Worm (Caenorhabditis elegans) whole organism, young adult: Measurements from ENCODE around the gene B0547.2.

Source experiments
- B0336.3 ChIP-seq: fragments of 200-800 bp; sonication (Bioruptor generic); IDR thresholded peaks from 2 replicates; pipeline ENCODE4 v1.3.6; 2022; ENCODE audit warnings: missing genetic modification characterization, missing compliant biosample characterization
- D2030.7 ChIP-seq: fragments of 200-800 bp; sonication (Bioruptor generic); IDR thresholded peaks from 2 replicates; pipeline ENCODE4 v1.3.6; 2022; ENCODE audit warnings: missing genetic modification reagents, missing genetic modification characterization, missing compliant biosample characterization
- F22D6.2 ChIP-seq: sonication (generic microtip); optimal IDR thresholded peaks from 2 replicates; lab custom pipeline; 2016; ENCODE audit warnings: mild to moderate bottlenecking, missing genetic modification characterization, missing compliant biosample characterization
- F49E8.2 ChIP-seq: sonication (generic microtip); optimal IDR thresholded peaks from 3 replicates; lab custom pipeline; 2017; ENCODE audit warnings: missing genetic modification characterization, mild to moderate bottlenecking, missing compliant biosample characterization, antibody characterized with exemption, moderate library complexity; ENCODE audit not compliant: insufficient read depth
- F55B11.4 ChIP-seq: sonication (generic microtip); optimal IDR thresholded peaks from 2 replicates; lab custom pipeline; 2016; ENCODE audit warnings: missing compliant biosample characterization, missing genetic modification characterization, borderline replicate concordance; ENCODE audit not compliant: insufficient read depth
- F57A8.1 ChIP-seq: fragments of 200-800 bp; sonication (Bioruptor generic); optimal IDR thresholded peaks from 2 replicates; lab custom pipeline; 2018; ENCODE audit warnings: mild to moderate bottlenecking, missing genetic modification characterization, moderate library complexity, missing compliant biosample characterization
- F57C9.4 ChIP-seq: sonication (generic microtip); optimal IDR thresholded peaks from 2 replicates; lab custom pipeline; 2017; ENCODE audit warnings: mild to moderate bottlenecking, missing genetic modification characterization, missing compliant biosample characterization
- K11D2.4 ChIP-seq: fragments of 200-800 bp; sonication (Bioruptor generic); IDR thresholded peaks from 2 replicates; pipeline ENCODE4 v1.3.6; 2022; ENCODE audit warnings: missing genetic modification reagents, missing genetic modification characterization, missing compliant biosample characterization
- Y67H2A.10 ChIP-seq: fragments of 200-800 bp; sonication (Bioruptor generic); conservative IDR thresholded peaks from 2 replicates; pipeline ENCODE4 v1.3.6; 2022; ENCODE audit warnings: missing genetic modification reagents, missing genetic modification characterization, missing compliant biosample characterization
- Y79H2A.3 ChIP-seq: fragments of 200-800 bp; sonication (Bioruptor generic); conservative IDR thresholded peaks from 2 replicates; pipeline ENCODE4 v1.3.6; 2022; ENCODE audit warnings: missing genetic modification reagents, missing genetic modification characterization, missing compliant biosample characterization
- atf-7 ChIP-seq: sonication (generic microtip); optimal IDR thresholded peaks from 2 replicates; lab custom pipeline; 2017; ENCODE audit warnings: mild to moderate bottlenecking, missing genetic modification characterization, missing compliant biosample characterization
- attf-6 ChIP-seq: fragments of 200-800 bp; sonication (Bioruptor generic); IDR thresholded peaks from 2 replicates; pipeline ENCODE4 v1.3.6; 2022; ENCODE audit warnings: missing genetic modification reagents, missing genetic modification characterization, missing compliant biosample characterization
- ceh-27 ChIP-seq: fragments of 200-800 bp; sonication (Bioruptor generic); optimal IDR thresholded peaks from 2 replicates; lab custom pipeline; 2018; ENCODE audit warnings: mild to moderate bottlenecking, missing genetic modification characterization, moderate library complexity, missing compliant biosample characterization
- ceh-79 ChIP-seq: sonication (generic microtip); optimal IDR thresholded peaks from 2 replicates; lab custom pipeline; 2017; ENCODE audit warnings: mild to moderate bottlenecking, missing genetic modification characterization, missing compliant biosample characterization
- ceh-91 ChIP-seq: fragments of 200-800 bp; sonication (Bioruptor generic); IDR thresholded peaks from 2 replicates; pipeline ENCODE4 v1.3.6; 2022; ENCODE audit warnings: missing genetic modification reagents, missing genetic modification characterization, missing compliant biosample characterization
- egl-18 ChIP-seq: fragments of 200-800 bp; sonication (Bioruptor generic); IDR thresholded peaks from 2 replicates; pipeline ENCODE4 v1.3.6; 2022; ENCODE audit warnings: missing genetic modification reagents, missing genetic modification characterization, missing compliant biosample characterization
- ekl-4 ChIP-seq: fragments of 200-800 bp; sonication (Bioruptor generic); IDR thresholded peaks from 2 replicates; pipeline ENCODE4 v1.3.6; 2022; ENCODE audit warnings: missing genetic modification reagents, missing genetic modification characterization, missing compliant biosample characterization
- gei-17 ChIP-seq: fragments of 200-800 bp; sonication (Bioruptor generic); optimal IDR thresholded peaks from 2 replicates; lab custom pipeline; 2018; ENCODE audit warnings: mild to moderate bottlenecking, missing genetic modification characterization, missing compliant biosample characterization
- him-1 ChIP-seq: sonication (generic microtip); optimal IDR thresholded peaks from 2 replicates; lab custom pipeline; 2016; ENCODE audit warnings: missing genotype, missing genetic modification reagents, missing genetic modification characterization, missing compliant biosample characterization
- hlh-26 ChIP-seq: fragments of 200-800 bp; sonication (Bioruptor generic); conservative IDR thresholded peaks from 2 replicates; pipeline ENCODE4 v1.3.6; 2022; ENCODE audit warnings: missing genetic modification reagents, missing genetic modification characterization, missing compliant biosample characterization
- hmg-1.2 ChIP-seq: fragments of 200-800 bp; sonication (Bioruptor generic); IDR thresholded peaks from 2 replicates; pipeline ENCODE4 v1.3.6; 2022; ENCODE audit warnings: missing genetic modification reagents, missing genetic modification characterization, missing compliant biosample characterization
- hmg-20 ChIP-seq: fragments of 200-800 bp; sonication (Bioruptor generic); IDR thresholded peaks from 2 replicates; pipeline ENCODE4 v1.3.6; 2022; ENCODE audit warnings: missing genetic modification reagents, missing genetic modification characterization, missing compliant biosample characterization
- hrde-1 ChIP-seq: sonication (generic microtip); optimal IDR thresholded peaks from 2 replicates; lab custom pipeline; 2016; ENCODE audit warnings: missing genetic modification characterization, mild to moderate bottlenecking, missing compliant biosample characterization, moderate library complexity, missing genotype, missing genetic modification reagents, borderline replicate concordance
- hsf-1 ChIP-seq: fragments of 200-800 bp; sonication (Bioruptor generic); IDR thresholded peaks from 2 replicates; pipeline ENCODE4 v1.3.6; 2022; ENCODE audit warnings: missing genetic modification reagents, missing genetic modification characterization, missing compliant biosample characterization
- let-526 ChIP-seq: fragments of 200-800 bp; sonication (Bioruptor generic); IDR thresholded peaks from 2 replicates; pipeline ENCODE4 v1.3.6; 2022; ENCODE audit warnings: missing genetic modification reagents, missing genetic modification characterization, missing compliant biosample characterization
- lin-35 ChIP-seq, 3 experiments: fragments of 150-350 bp in 2 of 3; sonication (generic microtip) in 1 of 3; optimal IDR thresholded peaks; 2 replicates each; lab custom pipeline; 2014 to 2018; ENCODE audit warnings: missing biosample characterization in 3 of 3, missing genetic modification characterization in 3 of 3, missing genetic modification reagents in 3 of 3
- lin-40 ChIP-seq: sonication (generic microtip); optimal IDR thresholded peaks from 2 replicates; lab custom pipeline; 2016; ENCODE audit warnings: missing genetic modification characterization, mild to moderate bottlenecking, missing compliant biosample characterization, missing genotype, missing genetic modification reagents
- lsy-27 ChIP-seq: sonication (generic microtip); optimal IDR thresholded peaks from 2 replicates; lab custom pipeline; 2017; ENCODE audit warnings: missing genetic modification characterization, mild to moderate bottlenecking, missing compliant biosample characterization, antibody characterized with exemption, missing genotype, borderline replicate concordance; ENCODE audit not compliant: insufficient read depth
- mcd-1 ChIP-seq: fragments of 200-800 bp; sonication (Bioruptor generic); IDR thresholded peaks from 2 replicates; pipeline ENCODE4 v1.3.6; 2022; ENCODE audit warnings: missing genetic modification reagents, missing genetic modification characterization, missing compliant biosample characterization
- nfya-1 ChIP-seq: sonication (generic microtip); optimal IDR thresholded peaks from 2 replicates; lab custom pipeline; 2017; ENCODE audit warnings: antibody characterized with exemption, missing compliant biosample characterization, missing genetic modification characterization, borderline replicate concordance; ENCODE audit not compliant: insufficient read depth
- nfyb-1 ChIP-seq: fragments of 200-800 bp; sonication (Bioruptor generic); IDR thresholded peaks from 2 replicates; pipeline ENCODE4 v1.3.6; 2022; ENCODE audit warnings: missing genetic modification reagents, missing genetic modification characterization, missing compliant biosample characterization
- nhr-27 ChIP-seq: fragments of 200-800 bp; sonication (Bioruptor generic); optimal IDR thresholded peaks from 2 replicates; lab custom pipeline; 2018; ENCODE audit warnings: mild to moderate bottlenecking, missing genetic modification characterization, moderate library complexity, missing compliant biosample characterization
- pha-4 ChIP-seq: fragments of 150-350 bp; sonication (generic microtip); optimal IDR thresholded peaks from 2 replicates; lab custom pipeline; 2014; ENCODE audit warnings: missing biosample characterization, missing genetic modification reagents, missing genetic modification characterization
- snpc-3.4 ChIP-seq: sonication (generic microtip); optimal IDR thresholded peaks from 2 replicates; lab custom pipeline; 2017; ENCODE audit warnings: missing genetic modification characterization, mild to moderate bottlenecking, missing compliant biosample characterization, antibody characterized with exemption, moderate library complexity, missing genotype, missing genetic modification reagents
- snpc-4 ChIP-seq, 5 experiments: fragments of 150-350 bp in 1 of 5; sonication (generic microtip) in 4 of 5; optimal IDR thresholded peaks; 2 replicates each; lab custom pipeline; 2014 to 2018; ENCODE audit warnings: missing genetic modification characterization in 5 of 5, missing biosample characterization in 3 of 5, antibody characterized with exemption in 2 of 5, mild to moderate bottlenecking in 2 of 5, missing compliant biosample characterization in 2 of 5, missing genotype in 2 of 5, moderate library complexity in 2 of 5, missing genetic modification reagents in 1 of 5
- sptf-2 ChIP-seq: fragments of 200-800 bp; sonication (Bioruptor generic); optimal IDR thresholded peaks from 2 replicates; lab custom pipeline; 2018; ENCODE audit warnings: mild to moderate bottlenecking, missing genetic modification characterization, missing compliant biosample characterization
- tbx-9 ChIP-seq: sonication (generic microtip); optimal IDR thresholded peaks from 2 replicates; lab custom pipeline; 2016; ENCODE audit warnings: borderline replicate concordance, missing genetic modification characterization, inconsistent platforms, missing compliant biosample characterization
- unc-62 ChIP-seq: fragments of 150-350 bp; optimal IDR thresholded peaks from 2 replicates; lab custom pipeline; 2014; ENCODE audit warnings: missing biosample characterization, missing genetic modification reagents, missing genetic modification characterization
- zim-3 ChIP-seq: sonication (generic microtip); optimal IDR thresholded peaks from 2 replicates; lab custom pipeline; 2017; ENCODE audit warnings: mild to moderate bottlenecking, missing genetic modification characterization, moderate library complexity, missing compliant biosample characterization
- ztf-22 ChIP-seq: fragments of 200-800 bp; sonication (Bioruptor generic); optimal IDR thresholded peaks from 2 replicates; lab custom pipeline; 2018; ENCODE audit warnings: mild to moderate bottlenecking, missing genetic modification characterization, moderate library complexity, missing compliant biosample characterization
- ztf-26 ChIP-seq: sonication (generic microtip); optimal IDR thresholded peaks from 2 replicates; lab custom pipeline; 2017; ENCODE audit warnings: missing genetic modification characterization, missing compliant biosample characterization
- ztf-3 ChIP-seq: fragments of 200-800 bp; sonication (Bioruptor generic); optimal IDR thresholded peaks from 2 replicates; lab custom pipeline; 2018; ENCODE audit warnings: mild to moderate bottlenecking, missing genetic modification characterization, missing compliant biosample characterization

The B0547.2 gene

ce11 chrIV:5665353-5665918 is 19.6 kb downstream of the B0547.2 start (continued):
- 0 out of 2 replicates have a peak, but pooled peaks have one; percentile 29 for TF ChIP-seq K11D2.4 (GFP tag; lab: Robert Waterston, UW)
- TF ChIP-seq ceh-79 = no peak
- TF ChIP-seq hsf-1 (GFP tag; lab: Robert Waterston, UW) = 0 out of 2 replicates have a peak, but pooled peaks have one; percentile 44
- no peak for TF ChIP-seq sptf-2 (GFP tag; lab: Kevin White, UChicago)
- no peak for TF ChIP-seq gei-17 (GFP tag; lab: Kevin White, UChicago)
- no peak for TF ChIP-seq Y79H2A.3 (GFP tag; lab: Robert Waterston, UW)
- no peak for TF ChIP-seq F55B11.4 (tag; lab: Kevin White, UChicago)
- TF ChIP-seq ztf-3 (GFP tag; lab: Kevin White, UChicago) = no peak
- no peak for TF ChIP-seq nfya-1 (tag; lab: Kevin White, UChicago)
- TF ChIP-seq lsy-27 = no peak
- no peak for TF ChIP-seq snpc-4 (GFP tag; optimal IDR thresholded peaks at IDR 0.05; lab: Kevin White, UChicago)
- peak in 1 of 4 experiments; percentile 67 for TF ChIP-seq snpc-4 (tag; optimal IDR thresholded peaks at IDR 0.05; lab: Kevin White, UChicago)
- no peak for TF ChIP-seq him-1
- TF ChIP-seq atf-7 (tag; lab: Kevin White, UChicago) = peak; percentile 11
- no peak for TF ChIP-seq unc-62 (GFP tag; lab: Kevin White, UChicago)
- TF ChIP-seq egl-18 (GFP tag; lab: Robert Waterston, UW) = no peak
- TF ChIP-seq D2030.7 (GFP tag; lab: Robert Waterston, UW) = no peak
- no peak for TF ChIP-seq pha-4
- TF ChIP-seq hmg-1.2 (GFP tag; lab: Robert Waterston, UW) = peak; percentile 50; the same call in 1 of the 2 replicates
- TF ChIP-seq nfyb-1 (GFP tag; lab: Robert Waterston, UW) = peak; percentile 78
- no peak for TF ChIP-seq ceh-91
- no peak for TF ChIP-seq snpc-3.4 (tag; lab: Kevin White, UChicago)
- no peak for TF ChIP-seq lin-35 (GFP tag; optimal IDR thresholded peaks at IDR 0.05; lab: Kevin White, UChicago)
- no peak for TF ChIP-seq nhr-27 (tag; lab: Kevin White, UChicago)
- no peak for TF ChIP-seq F22D6.2
- no peak for TF ChIP-seq hrde-1 (tag; lab: Kevin White, UChicago)
- TF ChIP-seq B0336.3 (GFP tag; lab: Robert Waterston, UW) = no peak
- no peak for TF ChIP-seq tbx-9
- TF ChIP-seq mcd-1 (GFP tag; lab: Robert Waterston, UW) = peak; percentile 10; the same call in 1 of the 2 replicates
- TF ChIP-seq zim-3 = no peak
- no peak for TF ChIP-seq hlh-26 (GFP tag; lab: Robert Waterston, UW)
- no peak for TF ChIP-seq F57C9.4 (tag; lab: Kevin White, UChicago)
- TF ChIP-seq lin-40 (tag; lab: Kevin White, UChicago) = no peak
- no peak for TF ChIP-seq Y67H2A.10 (GFP tag; lab: Robert Waterston, UW)
- TF ChIP-seq attf-6 (GFP tag; lab: Robert Waterston, UW) = no peak
- no peak for TF ChIP-seq ztf-26 (tag; lab: Kevin White, UChicago)
- no peak for TF ChIP-seq F57A8.1 (GFP tag; lab: Kevin White, UChicago)
- peak; percentile 53; the same call in 1 of the 2 replicates for TF ChIP-seq ekl-4 (GFP tag; lab: Robert Waterston, UW)
- TF ChIP-seq ceh-27 (GFP tag; lab: Kevin White, UChicago) = peak; percentile 3
- no peak for TF ChIP-seq F49E8.2 (tag; lab: Kevin White, UChicago)
- no peak for TF ChIP-seq ztf-22 (GFP tag; lab: Kevin White, UChicago)
- TF ChIP-seq let-526 (GFP tag; lab: Robert Waterston, UW) = no peak
- TF ChIP-seq hmg-20 (GFP tag; lab: Robert Waterston, UW) = no peak
